Worm (Caenorhabditis elegans): ENCODE data around the gene skr-12.
"Not testable (repeated sequence)": the region's sequence is repeated elsewhere in the genome, so short reads cannot be mapped to it uniquely, and the experiment has no call there.

skr-12 gene

DNA sequence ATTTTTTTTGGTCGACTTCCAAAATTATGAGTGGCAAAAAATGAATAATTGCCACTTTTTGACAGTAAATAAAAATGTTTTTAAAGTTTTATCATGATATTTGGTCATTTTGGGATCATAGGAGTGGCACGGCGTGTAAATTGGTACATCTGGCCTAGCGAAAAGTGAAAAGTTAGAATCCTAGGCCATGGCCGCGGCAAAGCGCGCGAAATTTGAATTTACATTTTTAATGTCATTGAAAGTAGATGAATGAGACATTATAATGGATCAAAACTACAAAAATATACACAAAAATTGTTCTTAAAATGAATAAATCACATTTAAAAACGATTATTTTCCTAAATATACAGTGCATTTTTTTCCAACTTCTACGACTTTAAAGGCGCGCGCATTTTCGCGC is 40.6 kb upstream of the skr-12 start (continued):
- no peak for TF ChIP-seq ceh-40 (GFP tag; IDR thresholded peaks at IDR 0.05)

DNA sequence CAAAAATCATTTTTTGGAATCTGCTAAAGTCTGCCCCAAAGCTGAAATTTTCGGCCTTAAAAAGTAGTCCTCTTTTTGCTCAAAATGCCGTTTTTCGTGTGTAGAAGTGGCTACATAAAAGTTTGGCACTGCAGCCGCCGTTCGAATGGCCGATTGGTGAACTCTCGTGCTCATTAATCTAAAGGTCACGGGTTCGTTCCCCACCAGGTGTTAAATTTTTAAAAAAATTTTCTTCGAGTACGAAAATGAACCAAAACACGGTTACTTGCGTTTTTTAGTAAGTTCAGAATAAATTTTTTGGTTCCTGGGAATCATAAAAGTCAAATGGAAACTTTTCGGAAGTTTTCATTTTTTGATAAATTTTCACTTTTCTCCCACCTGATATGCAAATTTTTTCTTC is 39.9 kb upstream of the skr-12 start:
- TF ChIP-seq snpc-4 (GFP tag; optimal IDR thresholded peaks at IDR 0.05); rpc-1 (optimal IDR thresholded peaks at IDR 0.05): not testable (repeated sequence)
- TF ChIP-seq snpc-4 (tag; optimal IDR thresholded peaks at IDR 0.05) (peak in 1 of 4 experiments; percentile 82), dox-1 (GFP tag; IDR thresholded peaks at IDR 0.05) (0 out of 2 replicates have a peak, but pooled peaks have one; percentile 8), hmg-1.2 (GFP tag; IDR thresholded peaks at IDR 0.05) (0 out of 2 replicates have a peak, but pooled peaks have one; percentile 15), attf-6 (GFP tag; IDR thresholded peaks at IDR 0.05) (0 out of 2 replicates have a peak, but pooled peaks have one; percentile 19), ztf-25 (GFP tag; IDR thresholded peaks at IDR 0.05) (0 out of 2 replicates have a peak, but pooled peaks have one; percentile 56), tbp1 (GFP tag; optimal IDR thresholded peaks at IDR 0.05) (peak; percentile 82), rpc-1 (tag; optimal IDR thresholded peaks at IDR 0.05) (peak; percentile 65), B0261.1 (tag; optimal IDR thresholded peaks at IDR 0.05) (peak; percentile 53)

DNA sequence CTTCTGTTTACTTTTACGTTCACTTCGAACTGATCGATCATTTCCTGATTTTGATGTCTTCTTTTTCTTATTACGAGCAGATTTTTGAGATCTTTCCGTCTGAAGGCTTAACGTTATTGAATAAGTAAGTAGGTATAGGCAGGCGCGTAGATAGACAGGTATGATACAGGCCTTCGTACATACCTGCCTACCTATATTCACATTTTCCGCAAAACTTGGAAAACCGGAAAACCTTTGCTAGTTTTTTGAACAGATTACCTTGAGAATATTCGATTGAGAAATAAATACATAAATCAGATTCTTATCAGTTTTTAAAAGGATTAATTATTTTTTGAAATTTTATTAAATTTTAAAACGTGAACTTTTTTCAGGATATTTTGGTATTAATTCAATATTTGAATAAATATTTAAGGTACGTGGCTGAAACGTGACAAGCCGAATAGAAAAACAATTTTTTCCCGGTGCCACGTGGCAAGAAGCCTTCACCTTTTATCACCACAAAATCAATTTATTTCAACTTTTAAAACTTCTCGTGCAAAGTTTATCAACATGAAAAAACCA is 36.0 kb upstream of the skr-12 start, which contains the start of the genes Y116A8C.37 and Y116A8C.38:
Gene Y116A8C.37, minus strand, starts transcription at position 101 of the 561 bp plus-strand sequence.
Gene Y116A8C.38, plus strand, starts transcription at position 511 of the 561 bp plus-strand sequence.
- no peak for TF ChIP-seq Y95B8A.8 (GFP tag; IDR thresholded peaks at IDR 0.05)
- no peak for TF ChIP-seq egl-44 (GFP tag; IDR thresholded peaks at IDR 0.05)
- TF ChIP-seq lag-1 (GFP tag; IDR thresholded peaks at IDR 0.05), result no peak
- TF ChIP-seq madf-3 (GFP tag; IDR thresholded peaks at IDR 0.05), result no peak
- no peak for TF ChIP-seq T07F8.4 (tag; optimal IDR thresholded peaks at IDR 0.05)
- no peak for TF ChIP-seq ztf-26 (tag; optimal IDR thresholded peaks at IDR 0.05)
- TF ChIP-seq egl-18 (GFP tag; IDR thresholded peaks at IDR 0.05), result no peak

DNA sequence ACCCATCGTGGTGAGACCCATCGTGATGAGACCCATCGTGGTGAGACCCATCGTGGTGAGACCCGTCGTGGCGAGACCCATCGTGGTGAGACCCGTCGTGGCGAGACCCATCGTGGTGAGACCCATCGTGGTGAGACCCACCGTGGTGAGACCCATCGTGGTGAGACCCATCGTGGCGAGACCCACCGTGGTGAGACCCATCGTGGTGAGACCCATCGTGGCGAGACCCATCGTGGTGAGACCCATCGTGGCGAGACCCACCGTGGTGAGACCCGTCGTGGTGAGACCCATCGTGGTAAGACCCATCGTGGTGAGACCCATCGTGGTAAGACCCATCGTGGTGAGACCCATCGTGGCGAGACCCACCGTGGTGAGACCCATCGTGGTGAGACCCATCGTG is 26.1 kb upstream of the skr-12 start:
- 0 out of 2 replicates have a peak, but pooled peaks have one; percentile 67 for TF ChIP-seq cebp-2 (GFP tag; IDR thresholded peaks at IDR 0.05)
- TF ChIP-seq egrh-3 (GFP tag; IDR thresholded peaks at IDR 0.05), result peak; percentile 77; the same call in 1 of the 2 replicates
- TF ChIP-seq lin-26 (GFP tag; IDR thresholded peaks at IDR 0.05), result 0 out of 2 replicates have a peak, but pooled peaks have one; percentile 30

DNA sequence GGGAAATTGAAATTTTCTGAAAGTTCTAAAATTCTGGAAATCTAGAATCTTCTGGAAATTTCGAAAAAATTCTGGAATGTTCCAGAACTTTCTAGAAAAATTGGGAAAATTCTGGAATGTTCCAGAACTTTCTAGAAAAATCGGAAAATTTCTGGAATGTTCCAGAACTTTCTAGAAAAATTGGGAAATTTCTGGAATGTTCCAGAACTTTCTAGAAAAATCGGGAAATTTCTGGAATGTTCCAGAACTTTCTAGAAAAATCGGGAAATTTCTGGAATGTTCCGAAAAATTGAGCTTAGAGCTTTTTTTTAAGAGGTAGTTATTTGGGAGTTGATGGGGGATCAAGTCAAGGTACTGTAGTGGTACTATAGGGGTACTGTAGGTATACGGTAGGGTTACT is 25.4 kb upstream of the skr-12 start:
- peak; percentile 96 for TF ChIP-seq hsf-1 (GFP tag; IDR thresholded peaks at IDR 0.05)

DNA sequence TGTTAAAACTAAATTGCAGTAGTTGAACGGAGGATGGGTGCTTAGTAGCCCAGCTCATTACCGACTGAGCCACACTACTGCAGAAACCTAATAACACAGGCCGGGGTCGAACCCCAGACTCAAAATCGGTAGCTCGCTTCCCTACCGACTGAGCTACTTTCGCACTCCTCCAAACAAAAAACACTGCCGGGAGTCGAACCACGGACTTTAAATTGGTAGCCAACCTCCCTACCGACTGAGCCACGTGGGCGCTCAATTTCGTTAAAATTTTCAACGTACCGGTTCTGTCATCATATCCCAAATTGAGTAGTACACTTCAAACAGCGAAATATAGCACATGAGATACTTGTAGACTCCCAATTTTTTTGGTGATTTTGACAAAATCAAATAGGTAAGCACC is 16.7 kb upstream of the skr-12 start:
- TF ChIP-seq lin-26 (GFP tag; IDR thresholded peaks at IDR 0.05) (peak; percentile 64; the same call in 1 of the 2 replicates), dox-1 (GFP tag; IDR thresholded peaks at IDR 0.05) (peak; percentile 69), attf-5 (GFP tag; optimal IDR thresholded peaks at IDR 0.05) (no peak), mxl-1 (tag; optimal IDR thresholded peaks at IDR 0.05) (no peak), aptf-2 (GFP tag; conservative IDR thresholded peaks at IDR 0.05) (no peak), snpc-4 (GFP tag; optimal IDR thresholded peaks at IDR 0.05) (peak; percentile 59), snpc-4 (tag; optimal IDR thresholded peaks at IDR 0.05) (peak in 3 of 4 experiments; percentile 92), sptf-2 (GFP tag; optimal IDR thresholded peaks at IDR 0.05) (no peak), dpl-1 (GFP tag; optimal IDR thresholded peaks at IDR 0.05) (peak; percentile 6), akir-1 (GFP tag; optimal IDR thresholded peaks at IDR 0.05) (no peak), ceh-91 (GFP tag; IDR thresholded peaks at IDR 0.05) (no peak), ceh-100 (GFP tag; IDR thresholded peaks at IDR 0.05) (0 out of 2 replicates have a peak, but pooled peaks have one; percentile 30), lin-54 (GFP tag; optimal IDR thresholded peaks at IDR 0.05) (no peak), F39B2.1 (GFP tag; IDR thresholded peaks at IDR 0.05) (no peak), efl-1 (GFP tag; optimal IDR thresholded peaks at IDR 0.05) (no peak), egl-18 (GFP tag; IDR thresholded peaks at IDR 0.05) (no peak), T07F8.4 (tag; optimal IDR thresholded peaks at IDR 0.05) (no peak), F57C9.4 (tag; optimal IDR thresholded peaks at IDR 0.05) (no peak), him-1 (tag; optimal IDR thresholded peaks at IDR 0.05) (no peak), rpc-1 (optimal IDR thresholded peaks at IDR 0.05) (no peak), rpc-1 (tag; optimal IDR thresholded peaks at IDR 0.05) (peak; percentile 62), tbp1 (GFP tag; optimal IDR thresholded peaks at IDR 0.05) (peak; percentile 79), attf-6 (GFP tag; IDR thresholded peaks at IDR 0.05) (peak; percentile 91), athp-1 (tag; optimal IDR thresholded peaks at IDR 0.05) (no peak), D2030.7 (GFP tag; IDR thresholded peaks at IDR 0.05) (peak; percentile 71), hmg-20 (GFP tag; IDR thresholded peaks at IDR 0.05) (no peak), ekl-4 (GFP tag; IDR thresholded peaks at IDR 0.05) (no peak)

Data from whole organism, young adult.